Worm (Caenorhabditis elegans): Measurements from ENCODE around the gene math-7.
"Not testable (repeated sequence)": the region's sequence is repeated elsewhere in the genome, so short reads cannot be mapped to it uniquely, and the experiment has no call there.

Gene math-7

ce11 chrII:1870875-1871592 lies 15.2 kb downstream of the math-7 start, which contains the start of gene math-10:
Gene math-10, plus strand, starts transcription at chrII:1871542.
- TF ChIP-seq fos-1 (tag; optimal IDR thresholded peaks at IDR 0.05) (peak; percentile 24), egl-27 (tag; optimal IDR thresholded peaks at IDR 0.05) (no peak), crh-2 (tag; optimal IDR thresholded peaks at IDR 0.05) (peak; percentile 7)

- no peak for TF ChIP-seq lin-11 (tag; optimal IDR thresholded peaks at IDR 0.05)
- no peak for TF ChIP-seq ceh-82 (tag; optimal IDR thresholded peaks at IDR 0.05)
- TF ChIP-seq fos-1 (tag; optimal IDR thresholded peaks at IDR 0.05) = no peak
- no peak for TF ChIP-seq nhr-6 (tag; optimal IDR thresholded peaks at IDR 0.05)
- no peak for TF ChIP-seq aly-2 (tag; optimal IDR thresholded peaks at IDR 0.05)
- TF ChIP-seq peb-1 (tag; optimal IDR thresholded peaks at IDR 0.05) = no peak
- no peak for TF ChIP-seq sma-9 (GFP tag; optimal IDR thresholded peaks at IDR 0.05)
- TF ChIP-seq sma-9 (tag; optimal IDR thresholded peaks at IDR 0.05) = no peak
- no peak for TF ChIP-seq mbf-1 (tag; optimal IDR thresholded peaks at IDR 0.05)
- TF ChIP-seq nhr-11 (tag; optimal IDR thresholded peaks at IDR 0.05) = no peak
- no peak for TF ChIP-seq Y55F3AM.14 (GFP tag; optimal IDR thresholded peaks at IDR 0.05)
- TF ChIP-seq F13H6.1 (tag; optimal IDR thresholded peaks at IDR 0.05) = no peak
- TF ChIP-seq gmeb-1 (tag; optimal IDR thresholded peaks at IDR 0.05) = no peak
- no peak for TF ChIP-seq nhr-77 (tag; optimal IDR thresholded peaks at IDR 0.05)
- TF ChIP-seq dmd-4 (tag; optimal IDR thresholded peaks at IDR 0.05) = no peak
- no peak for TF ChIP-seq ztf-1 (GFP tag; conservative IDR thresholded peaks at IDR 0.05)
- TF ChIP-seq sem-4 (tag; optimal IDR thresholded peaks at IDR 0.05) = no peak
- no peak for TF ChIP-seq nhr-237 (tag; optimal IDR thresholded peaks at IDR 0.05)
- TF ChIP-seq unc-55 (GFP tag; optimal IDR thresholded peaks at IDR 0.05) = no peak
- TF ChIP-seq ZK546.5 (tag; optimal IDR thresholded peaks at IDR 0.05) = no peak
Observed at ce11 chrII:1869120-1869519, 17.2 kb downstream of the math-7 start, which contains the start of gene math-14. Gene math-14, plus strand, starts transcription at chrII:1869420.

ce11 chrII:1865683-1866431 lies 20.4 kb downstream of the math-7 start, which contains the start of gene math-15:
Gene math-15, plus strand, starts transcription at chrII:1866381.
- TF ChIP-seq fos-1 (tag; optimal IDR thresholded peaks at IDR 0.05) = peak; percentile 50
- no peak for TF ChIP-seq ama-1 (optimal IDR thresholded peaks at IDR 0.05)
- no peak for TF ChIP-seq mdl-1 (tag; optimal IDR thresholded peaks at IDR 0.05)

- no peak for TF ChIP-seq blmp-1 (tag; optimal IDR thresholded peaks at IDR 0.05; ENCODE audit: insufficient read depth)
Observed at ce11 chrII:1864278-1864677, 22.0 kb downstream of the math-7 start, which contains the start of gene C16C4.17. Gene C16C4.17, plus strand, starts transcription at chrII:1864578.

- not testable (repeated sequence) for TF ChIP-seq ama-1 (optimal IDR thresholded peaks at IDR 0.05); sem-4 (tag; optimal IDR thresholded peaks at IDR 0.05); ztf-1 (GFP tag; conservative IDR thresholded peaks at IDR 0.05)
Observed at ce11 chrII:1862334-1862733, 23.9 kb downstream of the math-7 start, which contains the start of gene fbxb-98. Gene fbxb-98, plus strand, starts transcription at chrII:1862634.

- TF ChIP-seq gmeb-1, lin-39, nhr-237 (tag; optimal IDR thresholded peaks at IDR 0.05): not testable (repeated sequence)
Observed at ce11 chrII:1861285-1861793, 24.9 kb downstream of the math-7 start, which contains the start of gene C16C4.18. Gene C16C4.18, minus strand, starts transcription at chrII:1861335.

ce11 chrII:1854094-1854493 lies 32.2 kb downstream of the math-7 start, which contains the start of gene fbxb-95:
Gene fbxb-95, plus strand, starts transcription at chrII:1854394.
- TF ChIP-seq snpc-4, ztf-11, nhr-11 (tag; optimal IDR thresholded peaks at IDR 0.05): not testable (repeated sequence)
